Worm (Caenorhabditis elegans): ENCODE results near the gene tasp-1.
A peak's percentile ranks its signal among the peaks of the same experiment; 100 is the strongest.

Gene tasp-1

DNA sequence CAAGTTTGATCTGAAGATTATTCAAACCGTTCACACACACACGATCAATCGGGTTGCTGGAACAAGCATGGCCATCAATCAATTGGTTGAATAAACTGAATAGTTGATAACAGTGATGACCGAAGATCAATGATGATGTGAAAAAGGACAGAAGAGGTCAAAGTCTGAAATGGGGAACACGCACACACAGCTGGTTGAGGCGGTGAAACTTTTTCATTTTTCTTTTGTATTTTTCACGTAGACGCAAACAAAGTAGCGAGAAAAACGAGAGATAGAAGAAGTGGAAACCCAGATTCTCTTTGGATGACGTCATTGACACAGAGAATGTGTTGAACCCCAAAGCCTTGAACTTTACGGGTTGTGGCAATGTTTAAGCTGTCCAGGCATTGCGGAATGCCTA lies 41.6 kb upstream of the tasp-1 start (continued):
- TF ChIP-seq lin-13 (GFP tag; optimal IDR thresholded peaks at IDR 0.05) = no peak
- TF ChIP-seq sup-37 (GFP tag; optimal IDR thresholded peaks at IDR 0.05) = peak; percentile 37
- TF ChIP-seq isw-1 (GFP tag; IDR thresholded peaks at IDR 0.05) = no peak
- no peak for TF ChIP-seq F16B12.6 (tag; optimal IDR thresholded peaks at IDR 0.05)
- TF ChIP-seq lin-15B (tag; optimal IDR thresholded peaks at IDR 0.05) = no peak
- peak; percentile 92 for TF ChIP-seq nhr-85 (tag)
- no peak for TF ChIP-seq unc-86 (tag; optimal IDR thresholded peaks at IDR 0.05)
- TF ChIP-seq nhr-76 (tag; optimal IDR thresholded peaks at IDR 0.05) = peak; percentile 9
- no peak for TF ChIP-seq zip-4 (GFP tag; optimal IDR thresholded peaks at IDR 0.05)
- TF ChIP-seq C16A3.4 (tag; optimal IDR thresholded peaks at IDR 0.05) = peak; percentile 48
- TF ChIP-seq ces-1 (GFP tag; optimal IDR thresholded peaks at IDR 0.05) = no peak
- no peak for TF ChIP-seq swsn-7 (tag; optimal IDR thresholded peaks at IDR 0.05)
- no peak for TF ChIP-seq vab-15 (tag; optimal IDR thresholded peaks at IDR 0.05)

DNA sequence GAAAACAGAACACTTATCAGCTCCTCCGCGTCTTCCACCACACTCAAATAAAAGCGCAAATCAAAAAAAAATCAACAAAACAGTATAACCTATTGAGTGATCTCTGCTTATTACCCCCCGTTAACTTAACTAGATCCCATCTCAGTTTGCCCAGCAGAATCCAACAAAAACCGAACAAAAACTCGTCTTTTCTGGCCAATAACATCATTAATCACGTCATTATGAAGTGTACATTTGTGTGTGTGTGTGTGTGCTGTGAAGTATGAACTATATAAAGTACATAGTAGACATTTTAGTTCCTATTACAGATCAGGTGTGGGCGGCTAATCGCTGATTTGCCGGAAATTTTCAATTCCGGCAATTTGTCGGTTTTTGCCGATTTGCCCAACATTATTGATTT lies 41.0 kb upstream of the tasp-1 start:
- TF ChIP-seq mef-2 (tag; optimal IDR thresholded peaks at IDR 0.05) (no peak), rnt-1 (tag; optimal IDR thresholded peaks at IDR 0.05) (no peak), C04F5.9 (tag; optimal IDR thresholded peaks at IDR 0.05) (no peak), ama-1 (optimal IDR thresholded peaks at IDR 0.05) (peak; percentile 9), nhr-85 (tag) (peak; percentile 71)

DNA sequence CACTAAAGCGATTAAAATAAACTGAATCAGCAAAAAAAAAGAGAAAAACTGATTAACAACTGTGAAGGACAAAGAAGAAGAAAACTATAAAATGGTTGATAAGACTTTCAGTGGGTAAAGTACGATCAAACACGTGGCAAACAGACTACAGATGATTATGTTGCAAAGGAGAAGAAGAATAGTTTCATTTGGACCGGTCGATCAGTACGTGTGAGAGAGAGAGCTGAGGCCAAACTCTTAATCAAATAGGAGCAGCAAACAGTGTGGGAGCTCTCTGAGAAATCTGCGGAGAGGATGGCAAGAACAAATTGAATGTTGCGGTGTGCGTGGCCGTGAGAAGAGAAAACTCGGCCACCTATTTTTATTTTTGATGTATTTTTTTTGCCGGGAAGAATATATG lies 40.0 kb upstream of the tasp-1 start:
- TF ChIP-seq efl-1 (optimal IDR thresholded peaks at IDR 0.05) (no peak), efl-1 (GFP tag; optimal IDR thresholded peaks at IDR 0.05 in 1 of 2) (peak in 1 of 2 experiments; percentile 78), fkh-4 (tag; optimal IDR thresholded peaks at IDR 0.05; ENCODE audit: borderline replicate concordance) (no peak), unc-130 (tag; optimal IDR thresholded peaks at IDR 0.05) (no peak), snu-23 (GFP tag; optimal IDR thresholded peaks at IDR 0.05) (peak; percentile 32), nhr-84 (tag; optimal IDR thresholded peaks at IDR 0.05) (no peak), irx-1 (tag; optimal IDR thresholded peaks at IDR 0.05) (no peak), nhr-11 (tag; optimal IDR thresholded peaks at IDR 0.05) (no peak), unc-98 (GFP tag; IDR thresholded peaks at IDR 0.05) (no peak), unc-62 (GFP tag; optimal IDR thresholded peaks at IDR 0.05) (no peak), nhr-237 (tag; optimal IDR thresholded peaks at IDR 0.05) (no peak), lin-14 (GFP tag; optimal IDR thresholded peaks at IDR 0.05) (peak; percentile 30), ceh-88 (GFP tag; IDR thresholded peaks at IDR 0.05) (no peak), lsy-2 (tag; optimal IDR thresholded peaks at IDR 0.05) (peak in 1 of 2 experiments; percentile 19), C16A3.4 (tag; optimal IDR thresholded peaks at IDR 0.05) (peak; percentile 17), hpl-2 (GFP tag; optimal IDR thresholded peaks at IDR 0.05) (no peak), mab-9 (GFP tag; IDR thresholded peaks at IDR 0.05) (no peak), tbx-2 (tag; optimal IDR thresholded peaks at IDR 0.05) (peak; percentile 24), isw-1 (GFP tag; IDR thresholded peaks at IDR 0.05) (no peak), jun-1 (tag; optimal IDR thresholded peaks at IDR 0.05) (no peak), sup-37 (GFP tag; optimal IDR thresholded peaks at IDR 0.05) (no peak), lin-13 (GFP tag; optimal IDR thresholded peaks at IDR 0.05) (no peak), pqm-1 (tag; optimal IDR thresholded peaks at IDR 0.05) (no peak), ces-1 (GFP tag; optimal IDR thresholded peaks at IDR 0.05) (no peak), elt-3 (tag; optimal IDR thresholded peaks at IDR 0.05) (peak in 3 of 6 experiments; percentile 60 to 90 (median 80)), nhr-85 (tag) (peak; percentile 56), snpc-4 (tag; optimal IDR thresholded peaks at IDR 0.05) (no peak), aha-1 (tag; optimal IDR thresholded peaks at IDR 0.05) (no peak), ceh-8 (GFP tag; optimal IDR thresholded peaks at IDR 0.05) (no peak), hlh-4 (tag; optimal IDR thresholded peaks at IDR 0.05) (no peak), nhr-19 (GFP tag; conservative IDR thresholded peaks at IDR 0.05) (peak; percentile 42; the same call in 1 of the 2 replicates), sox-4 (tag; optimal IDR thresholded peaks at IDR 0.05) (no peak), unc-86 (tag; optimal IDR thresholded peaks at IDR 0.05) (no peak), ceh-82 (tag; optimal IDR thresholded peaks at IDR 0.05) (no peak), mdl-1 (tag; optimal IDR thresholded peaks at IDR 0.05) (peak in 1 of 2 experiments; percentile 50), ceh-90 (tag; optimal IDR thresholded peaks at IDR 0.05) (peak; percentile 17), unc-30 (tag; optimal IDR thresholded peaks at IDR 0.05) (no peak), xbp-1 (tag; optimal IDR thresholded peaks at IDR 0.05) (no peak), rnt-1 (tag; optimal IDR thresholded peaks at IDR 0.05) (no peak), pax-3 (tag; optimal IDR thresholded peaks at IDR 0.05) (no peak), efl-3 (GFP tag; optimal IDR thresholded peaks at IDR 0.05) (no peak), F16B12.6 (tag; optimal IDR thresholded peaks at IDR 0.05) (no peak), tlp-1 (tag; optimal IDR thresholded peaks at IDR 0.05) (no peak)
